Fruit fly (Drosophila melanogaster): ENCODE results near the gene CG13010.

- TF ChIP-seq EcR (GFP tag; optimal IDR thresholded peaks at IDR 0.05) = no peak
- no peak for TF ChIP-seq Dll (optimal IDR thresholded peaks at IDR 0.05)
- no peak for TF ChIP-seq psq (optimal IDR thresholded peaks at IDR 0.05)
These were observed 28.4 kb downstream of the CG13010 start for dm6 chrX:16650078-16651063.
